Fruit fly (Drosophila melanogaster) whole organism, embryonic: Measurements from ENCODE around the gene CG32568.

ENCODE experiments used
- CG10462 ChIP-seq: fragments of 200-800 bp; sonication (Bioruptor generic); optimal IDR thresholded peaks from 2 replicates; lab custom pipeline; 2016; ENCODE audit warnings: missing biosample characterization, missing genetic modification characterization
- CG12219 ChIP-seq: fragments of 200-800 bp; sonication (Bioruptor generic); optimal IDR thresholded peaks from 3 replicates; lab custom pipeline; 2018; ENCODE audit warnings: missing biosample characterization, mild to moderate bottlenecking, missing genetic modification characterization
- CG15011 ChIP-seq: fragments of 200-800 bp; sonication (Bioruptor generic); optimal IDR thresholded peaks from 3 replicates; lab custom pipeline; 2018; ENCODE audit warnings: missing biosample characterization, mild to moderate bottlenecking, missing genetic modification characterization
- CG17186 ChIP-seq: fragments of 200-800 bp; sonication (Bioruptor generic); optimal IDR thresholded peaks from 3 replicates; lab custom pipeline; 2017; ENCODE audit warnings: missing biosample characterization, missing genetic modification reagents, missing genetic modification characterization
- CG17802 ChIP-seq: fragments of 200-800 bp; sonication (Bioruptor generic); optimal IDR thresholded peaks from 2 replicates; lab custom pipeline; 2018; ENCODE audit warnings: missing biosample characterization, mild to moderate bottlenecking, missing genetic modification characterization, moderate library complexity
- CG18764 ChIP-seq: fragments of 200-800 bp; sonication (Bioruptor generic); optimal IDR thresholded peaks from 3 replicates; lab custom pipeline; 2016; ENCODE audit warnings: missing biosample characterization, missing genetic modification characterization
- CG4328 ChIP-seq: fragments of 200-800 bp; sonication (Bioruptor generic); optimal IDR thresholded peaks from 3 replicates; lab custom pipeline; 2017; ENCODE audit warnings: missing biosample characterization, missing genetic modification reagents, missing genetic modification characterization
- CG5953 ChIP-seq: fragments of 200-800 bp; sonication (Bioruptor generic); IDR thresholded peaks from 2 replicates; pipeline ENCODE4 v1.3.6; 2022; ENCODE audit warnings: missing biosample characterization, missing genetic modification characterization
- CG6254 ChIP-seq: fragments of 200-800 bp; sonication (Bioruptor generic); optimal IDR thresholded peaks from 3 replicates; lab custom pipeline; 2017; ENCODE audit warnings: mild to moderate bottlenecking, missing biosample characterization, missing genetic modification reagents, missing genetic modification characterization
- CG6654 ChIP-seq: fragments of 200-800 bp; sonication (Bioruptor generic); optimal IDR thresholded peaks from 2 replicates; lab custom pipeline; 2017; ENCODE audit warnings: missing biosample characterization, mild to moderate bottlenecking, missing genetic modification characterization
- CG8388 ChIP-seq: fragments of 200-800 bp; sonication (Bioruptor generic); optimal IDR thresholded peaks from 2 replicates; lab custom pipeline; 2019; ENCODE audit warnings: missing biosample characterization, mild to moderate bottlenecking, missing genetic modification characterization, moderate library complexity
- CG8924 ChIP-seq: fragments of 200-800 bp; optimal IDR thresholded peaks from 3 replicates; lab custom pipeline; 2019; ENCODE audit warnings: missing biosample characterization, mild to moderate bottlenecking, missing genetic modification characterization, moderate library complexity
- D ChIP-seq, 2 experiments: fragments of 200-800 bp in 1 of 2; fragments of >200 bp in 1 of 2; sonication (Bioruptor generic) in 1 of 2; optimal IDR thresholded peaks; 2 replicates in 1 of 2; 3 replicates in 1 of 2; lab custom pipeline; 2017; ENCODE audit warnings: mild to moderate bottlenecking in 1 of 2, missing biosample characterization in 1 of 2, missing genetic modification characterization in 1 of 2, missing genetic modification reagents in 1 of 2
- Dref ChIP-seq: fragments of 200-800 bp; sonication (Bioruptor generic); IDR thresholded peaks from 2 replicates; pipeline ENCODE4 v1.3.6; 2022; ENCODE audit warnings: missing biosample characterization, missing genetic modification characterization
- Drgx ChIP-seq: fragments of 200-800 bp; sonication (Bioruptor generic); IDR thresholded peaks from 2 replicates; pipeline ENCODE4 v1.3.6; 2022; ENCODE audit warnings: missing biosample characterization, missing genetic modification characterization
- Eip74EF ChIP-seq, 2 experiments: fragments of 200-800 bp in 1 of 2; fragments of >200 bp in 1 of 2; sonication (Bioruptor generic) in 1 of 2; optimal IDR thresholded peaks; 2 replicates each; lab custom pipeline; 2017 to 2019; ENCODE audit warnings: missing biosample characterization in 2 of 2, missing genetic modification characterization in 2 of 2, mild to moderate bottlenecking in 1 of 2, moderate library complexity in 1 of 2
- H15 ChIP-seq: fragments of 200-800 bp; sonication (Bioruptor generic); IDR thresholded peaks from 3 replicates; pipeline ENCODE4 v1.3.6; 2022; ENCODE audit warnings: missing biosample characterization, missing genetic modification characterization
- Meics ChIP-seq: fragments of 200-800 bp; sonication (Bioruptor generic); optimal IDR thresholded peaks from 2 replicates; lab custom pipeline; 2017; ENCODE audit warnings: missing biosample characterization, mild to moderate bottlenecking, missing genetic modification characterization
- NC2β ChIP-seq: fragments of 200-800 bp; sonication (Bioruptor generic); optimal IDR thresholded peaks from 2 replicates; lab custom pipeline; 2016; ENCODE audit warnings: missing biosample characterization, missing genetic modification characterization
- Nf-YB ChIP-seq: fragments of 200-800 bp; sonication (Bioruptor generic); optimal IDR thresholded peaks from 3 replicates; lab custom pipeline; 2019; ENCODE audit warnings: missing biosample characterization, mild to moderate bottlenecking, missing genetic modification characterization, moderate library complexity
- Tbp ChIP-seq: fragments of >200 bp; optimal IDR thresholded peaks from 2 replicates; lab custom pipeline; 2018; ENCODE audit warnings: missing biosample characterization, missing genetic modification characterization
- Xbp1 ChIP-seq: fragments of 200-800 bp; sonication (Bioruptor generic); optimal IDR thresholded peaks from 3 replicates; lab custom pipeline; 2016; ENCODE audit warnings: missing biosample characterization, mild to moderate bottlenecking, missing genetic modification characterization
- ab ChIP-seq: fragments of 200-800 bp; sonication (Bioruptor generic); optimal IDR thresholded peaks from 2 replicates; lab custom pipeline; 2016; ENCODE audit warnings: missing biosample characterization, missing genetic modification characterization
- ato ChIP-seq: fragments of 200-800 bp; sonication (Bioruptor generic); IDR thresholded peaks from 2 replicates; pipeline ENCODE4 v1.3.6; 2022; ENCODE audit warnings: missing biosample characterization, missing genetic modification characterization; ENCODE audit not compliant: partially characterized antibody
- bowl ChIP-seq: fragments of 200-800 bp; sonication (Bioruptor generic); IDR thresholded peaks from 2 replicates; pipeline ENCODE4 v1.3.6; 2022; ENCODE audit warnings: missing biosample characterization, missing genetic modification characterization
- bsh ChIP-seq, 2 experiments: fragments of 200-800 bp; sonication (Bioruptor generic); optimal IDR thresholded peaks; 2 replicates each; lab custom pipeline; 2017 to 2018; ENCODE audit warnings: mild to moderate bottlenecking in 2 of 2, missing biosample characterization in 2 of 2, missing genetic modification characterization in 2 of 2, moderate library complexity in 1 of 2
- cad ChIP-seq: fragments of >200 bp; optimal IDR thresholded peaks from 2 replicates; lab custom pipeline; 2017; ENCODE audit warnings: missing biosample characterization, missing genetic modification characterization
- cg ChIP-seq: fragments of 200-800 bp; sonication (Bioruptor generic); optimal IDR thresholded peaks from 3 replicates; lab custom pipeline; 2019; ENCODE audit warnings: missing biosample characterization, mild to moderate bottlenecking, missing genetic modification characterization, moderate library complexity
- emc ChIP-seq: fragments of 200-800 bp; sonication (Bioruptor generic); optimal IDR thresholded peaks from 2 replicates; lab custom pipeline; 2016; ENCODE audit warnings: missing biosample characterization, missing genetic modification characterization
- fd102C ChIP-seq: fragments of 200-800 bp; sonication (Bioruptor generic); optimal IDR thresholded peaks from 2 replicates; lab custom pipeline; 2018; ENCODE audit warnings: missing biosample characterization, mild to moderate bottlenecking, missing genetic modification characterization, moderate library complexity
- fd64A ChIP-seq: fragments of 200-800 bp; sonication (Bioruptor generic); optimal IDR thresholded peaks from 3 replicates; lab custom pipeline; 2018; ENCODE audit warnings: missing biosample characterization, mild to moderate bottlenecking, missing genetic modification characterization
- ftz-f1 ChIP-seq: fragments of 200-800 bp; sonication (Bioruptor generic); optimal IDR thresholded peaks from 2 replicates; lab custom pipeline; 2016; ENCODE audit warnings: missing biosample characterization, missing genetic modification characterization
- gcm2 ChIP-seq: fragments of 200-800 bp; sonication (Bioruptor generic); optimal IDR thresholded peaks from 2 replicates; lab custom pipeline; 2016; ENCODE audit warnings: missing biosample characterization, missing genetic modification characterization
- gsb-n ChIP-seq: fragments of 200-800 bp; sonication (Bioruptor generic); optimal IDR thresholded peaks from 3 replicates; lab custom pipeline; 2018; ENCODE audit warnings: missing biosample characterization, mild to moderate bottlenecking, missing genetic modification characterization
- ham ChIP-seq: fragments of 200-800 bp; sonication (Bioruptor generic); IDR thresholded peaks from 2 replicates; pipeline ENCODE4 v1.3.6; 2022; ENCODE audit warnings: missing biosample characterization, missing genetic modification characterization
- hbn ChIP-seq: fragments of 200-800 bp; sonication (Bioruptor generic); IDR thresholded peaks from 2 replicates; pipeline ENCODE4 v1.3.6; 2022; ENCODE audit warnings: missing biosample characterization, missing genetic modification characterization; ENCODE audit not compliant: partially characterized antibody
- insv ChIP-seq, 2 experiments: fragments of 200-800 bp; sonication (Bioruptor generic); optimal IDR thresholded peaks; 3 replicates each; lab custom pipeline; 2016 to 2018; ENCODE audit warnings: missing biosample characterization in 2 of 2, missing genetic modification characterization in 2 of 2
- jing ChIP-seq: fragments of 200-800 bp; sonication (Bioruptor generic); optimal IDR thresholded peaks from 2 replicates; lab custom pipeline; 2018; ENCODE audit warnings: missing biosample characterization, mild to moderate bottlenecking, missing genetic modification characterization
- lmd ChIP-seq: fragments of 200-800 bp; sonication (Bioruptor generic); IDR thresholded peaks from 2 replicates; pipeline ENCODE4 v1.3.6; 2022; ENCODE audit warnings: missing biosample characterization, missing genetic modification characterization
- odd ChIP-seq: fragments of 200-800 bp; sonication (Bioruptor generic); optimal IDR thresholded peaks from 2 replicates; lab custom pipeline; 2017; ENCODE audit warnings: missing biosample characterization, mild to moderate bottlenecking, missing genetic modification characterization
- org-1 ChIP-seq: fragments of 200-800 bp; sonication (Bioruptor generic); optimal IDR thresholded peaks from 2 replicates; lab custom pipeline; 2017; ENCODE audit warnings: missing biosample characterization, missing genetic modification characterization
- peb ChIP-seq: fragments of 200-800 bp; sonication (Bioruptor generic); IDR thresholded peaks from 2 replicates; pipeline ENCODE4 v1.3.6; 2022; ENCODE audit warnings: missing biosample characterization, missing genetic modification characterization
- psq ChIP-seq: fragments of 200-800 bp; sonication (Bioruptor generic); optimal IDR thresholded peaks from 2 replicates; lab custom pipeline; 2017; ENCODE audit warnings: missing biosample characterization, missing genetic modification characterization
- schlank ChIP-seq: fragments of 200-800 bp; sonication (Bioruptor generic); optimal IDR thresholded peaks from 2 replicates; lab custom pipeline; 2018; ENCODE audit warnings: missing biosample characterization, mild to moderate bottlenecking, missing genetic modification characterization
- sim ChIP-seq: fragments of 200-800 bp; sonication (Bioruptor generic); IDR thresholded peaks from 2 replicates; pipeline ENCODE4 v1.3.6; 2022; ENCODE audit warnings: missing biosample characterization, missing genetic modification characterization
- sna ChIP-seq: fragments of 200-800 bp; sonication (Bioruptor generic); IDR thresholded peaks from 2 replicates; pipeline ENCODE4 v1.3.6; 2022; ENCODE audit warnings: missing biosample characterization, missing genetic modification characterization; ENCODE audit not compliant: partially characterized antibody
- tup ChIP-seq: fragments of 200-800 bp; sonication (Bioruptor generic); optimal IDR thresholded peaks from 2 replicates; lab custom pipeline; 2016; ENCODE audit warnings: missing biosample characterization, mild to moderate bottlenecking, missing genetic modification characterization, moderate library complexity

The CG32568 gene

DNA sequence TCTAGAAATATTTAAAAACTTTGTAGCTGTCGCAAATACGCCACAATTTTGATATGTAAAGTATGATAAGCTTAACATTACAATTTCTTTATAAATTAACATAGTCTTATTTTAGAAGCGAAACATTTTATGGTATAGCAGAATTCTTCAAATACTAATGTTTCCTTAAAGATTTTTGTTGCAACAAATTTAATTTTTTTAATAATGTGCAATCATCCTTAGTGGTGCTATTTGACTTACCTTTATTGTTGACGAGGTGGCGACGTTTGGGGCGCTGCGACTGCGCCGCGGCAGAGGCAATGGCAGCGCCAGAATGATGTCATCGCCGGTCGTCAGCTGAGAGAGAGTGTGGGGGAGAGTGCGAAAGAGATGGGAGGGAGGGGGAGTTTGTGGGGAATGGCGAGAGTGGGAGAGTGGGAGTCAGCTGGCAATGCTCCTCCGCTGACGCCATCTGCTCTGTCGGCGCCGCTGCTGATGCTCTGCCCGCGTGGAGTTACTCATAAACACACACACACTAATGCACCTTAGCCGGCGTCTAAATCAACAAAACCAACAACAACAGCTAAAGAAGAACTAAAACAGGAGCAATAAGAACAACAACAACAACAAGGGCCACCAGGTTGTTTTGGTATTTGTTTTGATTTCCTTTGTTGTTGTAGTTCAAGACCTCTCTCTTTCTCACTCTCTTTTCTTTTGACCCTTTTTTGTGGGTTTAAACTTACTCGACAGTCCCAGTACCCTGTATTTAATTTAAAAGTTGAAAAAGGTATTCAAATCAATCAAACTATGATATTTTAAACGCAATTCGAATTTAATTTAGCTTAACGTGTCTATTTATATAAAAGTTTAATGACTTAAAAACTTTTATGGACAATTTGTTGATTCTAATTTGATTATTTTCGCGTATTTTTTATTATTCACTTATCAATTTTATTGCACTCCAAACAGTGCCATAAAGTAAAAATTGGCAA is 17.2 kb upstream of the CG32568 start (continued):
- peak; percentile 84 for TF ChIP-seq org-1
- no peak for TF ChIP-seq bowl
- TF ChIP-seq jing (GFP tag; lab: Kevin White, UChicago): peak; percentile 39
- TF ChIP-seq insv (GFP tag; optimal IDR thresholded peaks at IDR 0.05; lab: Kevin White, UChicago): no peak
- peak; percentile 79 for TF ChIP-seq CG8924
- no peak for TF ChIP-seq Tbp (GFP tag; lab: Kevin White, UChicago)
- peak; percentile 69 for TF ChIP-seq CG12219
- TF ChIP-seq gcm2 (GFP tag; lab: Kevin White, UChicago): peak; percentile 10
- TF ChIP-seq gsb-n: peak; percentile 78
- TF ChIP-seq hbn (GFP tag; lab: Robert Waterston, UW): no peak
- peak; percentile 80 for TF ChIP-seq CG8388 (GFP tag; lab: Kevin White, UChicago)
- no peak for TF ChIP-seq fd64A (GFP tag; lab: Kevin White, UChicago)
- no peak for TF ChIP-seq CG6654
- peak; percentile 63; the same call in 1 of the 3 replicates for TF ChIP-seq H15 (GFP tag; lab: Robert Waterston, UW)
- peak; percentile 56 for TF ChIP-seq cg
- TF ChIP-seq CG5953 (GFP tag; lab: Robert Waterston, UW): peak; percentile 13; the same call in 1 of the 2 replicates
- TF ChIP-seq CG17802: no peak
- TF ChIP-seq Eip74EF (GFP tag; optimal IDR thresholded peaks at IDR 0.05; lab: Kevin White, UChicago): peak in 1 of 2 experiments; percentile 49
- TF ChIP-seq odd (GFP tag; lab: Kevin White, UChicago): peak; percentile 44
- TF ChIP-seq ham (GFP tag; lab: Robert Waterston, UW): no peak
- TF ChIP-seq CG15011 (GFP tag; lab: Kevin White, UChicago): peak; percentile 36
- no peak for TF ChIP-seq ato
- peak; percentile 33 for TF ChIP-seq CG10462 (GFP tag; lab: Kevin White, UChicago)
- no peak for TF ChIP-seq cad
- no peak for TF ChIP-seq emc (GFP tag; lab: Kevin White, UChicago)
- no peak for TF ChIP-seq Dref
- no peak for TF ChIP-seq ftz-f1 (GFP tag; lab: Kevin White, UChicago)
- peak; percentile 66 for TF ChIP-seq Nf-YB (GFP tag; lab: Kevin White, UChicago)
- TF ChIP-seq lmd (GFP tag; lab: Robert Waterston, UW): peak; percentile 82
- no peak; the same call in 1 of the 2 replicates for TF ChIP-seq sim (GFP tag; lab: Robert Waterston, UW)
- TF ChIP-seq CG6254: no peak
- peak; percentile 61; the same call in 1 of the 2 replicates for TF ChIP-seq Drgx (GFP tag; lab: Robert Waterston, UW)
- TF ChIP-seq CG17186: no peak
- TF ChIP-seq Xbp1 (GFP tag; lab: Kevin White, UChicago): peak; percentile 73
- peak; percentile 10 for TF ChIP-seq CG18764 (GFP tag; lab: Kevin White, UChicago)
- TF ChIP-seq tup (GFP tag; lab: Kevin White, UChicago): no peak
- no peak for TF ChIP-seq D (optimal IDR thresholded peaks at IDR 0.05; lab: Kevin White, UChicago)
- TF ChIP-seq D (GFP tag; optimal IDR thresholded peaks at IDR 0.05; lab: Kevin White, UChicago): peak; percentile 44
- peak; percentile 64 for TF ChIP-seq schlank (tag; lab: Kevin White, UChicago)
- peak; percentile 66 for TF ChIP-seq Meics (GFP tag; lab: Kevin White, UChicago)
- no peak for TF ChIP-seq fd102C (GFP tag; lab: Kevin White, UChicago)
- no peak for TF ChIP-seq psq (GFP tag; lab: Kevin White, UChicago)
- TF ChIP-seq NC2β (GFP tag; lab: Kevin White, UChicago): peak; percentile 21
- TF ChIP-seq peb (GFP tag; lab: Robert Waterston, UW): no peak
- TF ChIP-seq bsh (GFP tag; optimal IDR thresholded peaks at IDR 0.05; lab: Kevin White, UChicago): peak in 1 of 2 experiments; percentile 81
- no peak for TF ChIP-seq sna
- no peak for TF ChIP-seq ab
- no peak for TF ChIP-seq CG4328 (GFP tag; lab: Kevin White, UChicago)
